Fruit fly (Drosophila melanogaster): Measurements from ENCODE around the gene CG2528.

dm6 chr2L:22037560-22037959 is 44.8 kb upstream of the CG2528 start, which contains the start of gene Grl40a:
- no peak for TF ChIP-seq fru (GFP tag; optimal IDR thresholded peaks at IDR 0.05)
- TF ChIP-seq CrebA (GFP tag; optimal IDR thresholded peaks at IDR 0.05; ENCODE audit: borderline replicate concordance) = no peak
- TF ChIP-seq h (GFP tag; optimal IDR thresholded peaks at IDR 0.05) = no peak
- no peak for TF ChIP-seq Dfd (GFP tag; optimal IDR thresholded peaks at IDR 0.05)
- no peak for TF ChIP-seq sage (GFP tag; optimal IDR thresholded peaks at IDR 0.05)
- no peak for TF ChIP-seq Sp1 (GFP tag; optimal IDR thresholded peaks at IDR 0.05)
- TF ChIP-seq foxo (GFP tag; optimal IDR thresholded peaks at IDR 0.05) = no peak
- no peak for TF ChIP-seq Vsx2 (GFP tag; optimal IDR thresholded peaks at IDR 0.05; ENCODE audit: partially characterized antibody)
- no peak for TF ChIP-seq Abd-B (GFP tag; optimal IDR thresholded peaks at IDR 0.05)
- no peak for TF ChIP-seq ey (GFP tag; optimal IDR thresholded peaks at IDR 0.05)
- TF ChIP-seq Hr83 (GFP tag; optimal IDR thresholded peaks at IDR 0.05; ENCODE audit: poor library complexity, severe bottlenecking) = no peak
- no peak for TF ChIP-seq Jra (GFP tag; optimal IDR thresholded peaks at IDR 0.05)
- no peak for TF ChIP-seq br (GFP tag; optimal IDR thresholded peaks at IDR 0.05)
- TF ChIP-seq N (GFP tag; optimal IDR thresholded peaks at IDR 0.05) = no peak

Data from whole organism, wandering third instar larva.